Worm (Caenorhabditis elegans) whole organism, L4 larva: ENCODE results near the gene H18N23.2.
A peak's percentile ranks its signal among the peaks of the same experiment; 100 is the strongest.

Source experiments
- D1046.2 ChIP-seq: fragments of 200-800 bp; sonication (Bioruptor generic); IDR thresholded peaks from 2 replicates; pipeline ENCODE4 v1.3.6; 2022; ENCODE audit warnings: missing genetic modification characterization, missing compliant biosample characterization
- F26F4.8 ChIP-seq: fragments of 200-800 bp; sonication (Bioruptor generic); conservative IDR thresholded peaks from 2 replicates; pipeline ENCODE4 v1.3.6; 2022; ENCODE audit warnings: missing genetic modification characterization, missing compliant biosample characterization
- F49E8.2 ChIP-seq: sonication (generic microtip); optimal IDR thresholded peaks from 2 replicates; lab custom pipeline; 2016; ENCODE audit warnings: missing compliant biosample characterization, mild to moderate bottlenecking, missing genetic modification characterization, borderline replicate concordance
- T20F7.1 ChIP-seq: fragments of 200-800 bp; sonication (Bioruptor generic); optimal IDR thresholded peaks from 2 replicates; lab custom pipeline; 2018; ENCODE audit warnings: mild to moderate bottlenecking, missing genetic modification characterization, missing compliant biosample characterization
- Y105C5A.15 ChIP-seq: fragments of 200-800 bp; sonication (Bioruptor generic); IDR thresholded peaks from 2 replicates; pipeline ENCODE4 v1.3.6; 2022; ENCODE audit warnings: missing genetic modification characterization, missing compliant biosample characterization
- Y75B8A.6 ChIP-seq: fragments of 200-800 bp; sonication (Bioruptor generic); IDR thresholded peaks from 2 replicates; pipeline ENCODE4 v1.3.6; 2022; ENCODE audit warnings: missing genetic modification reagents, missing genetic modification characterization, missing compliant biosample characterization
- ama-1 ChIP-seq: fragments of 150-350 bp; optimal IDR thresholded peaks from 2 replicates; lab custom pipeline; 2014; ENCODE audit warnings: inconsistent platforms, mixed read lengths
- attf-4 ChIP-seq: sonication (generic microtip); optimal IDR thresholded peaks from 3 replicates; lab custom pipeline; 2017; ENCODE audit warnings: missing biosample characterization, missing genetic modification characterization
- ceh-20 ChIP-seq: fragments of 200-800 bp; sonication (Bioruptor generic); IDR thresholded peaks from 2 replicates; pipeline ENCODE4 v1.3.6; 2022; ENCODE audit warnings: missing genetic modification reagents, missing genetic modification characterization, missing compliant biosample characterization
- ceh-28 ChIP-seq: fragments of 150-350 bp; optimal IDR thresholded peaks from 2 replicates; lab custom pipeline; 2014; ENCODE audit warnings: missing biosample characterization, missing genetic modification reagents, missing genetic modification characterization
- ceh-32 ChIP-seq: sonication (generic microtip); optimal IDR thresholded peaks from 2 replicates; lab custom pipeline; 2016; ENCODE audit warnings: mild to moderate bottlenecking, missing genetic modification characterization, missing compliant biosample characterization; ENCODE audit not compliant: poor library complexity
- ces-1 ChIP-seq: fragments of 150-350 bp; sonication (generic microtip); optimal IDR thresholded peaks from 4 replicates; lab custom pipeline; 2014; ENCODE audit warnings: missing biosample characterization, missing genetic modification reagents, missing genetic modification characterization
- ctbp-1 ChIP-seq: fragments of 200-800 bp; sonication (Bioruptor generic); IDR thresholded peaks from 2 replicates; pipeline ENCODE4 v1.3.6; 2022; ENCODE audit warnings: missing genetic modification reagents, missing genetic modification characterization, missing compliant biosample characterization
- daf-16 ChIP-seq, 3 experiments: sonication (generic microtip); optimal IDR thresholded peaks; 2 replicates each; lab custom pipeline; 2016 to 2017; ENCODE audit warnings: missing genetic modification characterization in 3 of 3, missing genetic modification reagents in 3 of 3, mild to moderate bottlenecking in 2 of 3, missing compliant biosample characterization in 2 of 3, missing biosample characterization in 1 of 3, moderate library complexity in 1 of 3
- dve-1 ChIP-seq: sonication (generic microtip); optimal IDR thresholded peaks from 2 replicates; lab custom pipeline; 2017; ENCODE audit warnings: antibody characterized with exemption, mild to moderate bottlenecking, missing genetic modification characterization, missing compliant biosample characterization; ENCODE audit not compliant: insufficient read depth
- gei-8 ChIP-seq: fragments of 200-800 bp; sonication (Bioruptor generic); optimal IDR thresholded peaks from 2 replicates; lab custom pipeline; 2018; ENCODE audit warnings: mild to moderate bottlenecking, missing genetic modification characterization, missing compliant biosample characterization
- hlh-11 ChIP-seq: fragments of 200-800 bp; sonication (Bioruptor generic); optimal IDR thresholded peaks from 2 replicates; lab custom pipeline; 2018; ENCODE audit warnings: mild to moderate bottlenecking, missing genetic modification characterization, missing compliant biosample characterization
- hmg-1.1 ChIP-seq: fragments of 200-800 bp; sonication (Bioruptor generic); IDR thresholded peaks from 2 replicates; pipeline ENCODE4 v1.3.6; 2022; ENCODE audit warnings: missing genetic modification reagents, missing genetic modification characterization, missing compliant biosample characterization
- jun-1 ChIP-seq: fragments of 150-350 bp; optimal IDR thresholded peaks from 2 replicates; lab custom pipeline; 2014; ENCODE audit warnings: missing biosample characterization, missing genetic modification reagents, missing genetic modification characterization
- lin-15B ChIP-seq: fragments of 150-350 bp; sonication (generic microtip); optimal IDR thresholded peaks from 3 replicates; lab custom pipeline; 2014; ENCODE audit warnings: missing biosample characterization, missing genetic modification characterization
- lir-3 ChIP-seq: sonication (generic microtip); optimal IDR thresholded peaks from 2 replicates; lab custom pipeline; 2016; ENCODE audit warnings: mild to moderate bottlenecking, missing genetic modification characterization, missing compliant biosample characterization
- lsy-2 ChIP-seq, 2 experiments: fragments of 150-350 bp in 1 of 2; sonication (generic microtip) in 1 of 2; optimal IDR thresholded peaks; 2 replicates each; lab custom pipeline; 2014 to 2017; ENCODE audit warnings: missing biosample characterization in 2 of 2, missing genetic modification characterization in 2 of 2
- madf-5 ChIP-seq, 2 experiments: fragments of 200-800 bp; sonication (Bioruptor generic); IDR thresholded peaks; 2 replicates each; pipeline ENCODE4 v1.3.6; 2022; ENCODE audit warnings: missing compliant biosample characterization in 2 of 2, missing genetic modification characterization in 2 of 2
- mes-2 ChIP-seq: sonication (generic microtip); optimal IDR thresholded peaks from 2 replicates; lab custom pipeline; 2016; ENCODE audit warnings: missing genotype, mild to moderate bottlenecking, missing genetic modification characterization, missing compliant biosample characterization; ENCODE audit not compliant: poor library complexity, severe bottlenecking
- mxl-2 ChIP-seq: fragments of 200-800 bp; sonication (Bioruptor generic); conservative IDR thresholded peaks from 2 replicates; pipeline ENCODE4 v1.3.6; 2022; ENCODE audit warnings: missing genetic modification reagents, missing genetic modification characterization, missing compliant biosample characterization
- mxl-3 ChIP-seq: fragments of 200-800 bp; sonication (Bioruptor generic); optimal IDR thresholded peaks from 2 replicates; lab custom pipeline; 2018; ENCODE audit warnings: mild to moderate bottlenecking, missing genetic modification characterization, missing compliant biosample characterization
- nhr-102 ChIP-seq: sonication (generic microtip); optimal IDR thresholded peaks from 2 replicates; lab custom pipeline; 2016; ENCODE audit warnings: mild to moderate bottlenecking, missing genetic modification characterization, moderate library complexity, missing compliant biosample characterization
- nhr-11 ChIP-seq: fragments of 150-350 bp; optimal IDR thresholded peaks from 2 replicates; lab custom pipeline; 2014; ENCODE audit warnings: missing biosample characterization, missing genetic modification characterization
- nhr-48 ChIP-seq: sonication (generic microtip); optimal IDR thresholded peaks from 2 replicates; lab custom pipeline; 2016; ENCODE audit warnings: mild to moderate bottlenecking, missing genetic modification characterization, missing compliant biosample characterization
- nhr-6 ChIP-seq: fragments of 150-350 bp; optimal IDR thresholded peaks from 2 replicates; lab custom pipeline; 2014; ENCODE audit warnings: missing biosample characterization, missing genetic modification characterization
- pha-4 ChIP-seq, 2 experiments: fragments of 150-350 bp in 1 of 2; fragments of 200-800 bp in 1 of 2; sonication (Bioruptor generic) in 1 of 2; IDR thresholded peaks in 1 of 2; optimal IDR thresholded peaks in 1 of 2; 2 replicates each; pipeline versions ENCODE4 v1.3.6 to Lab custom; 2014 to 2022; ENCODE audit warnings: missing genetic modification characterization in 2 of 2, missing genetic modification reagents in 2 of 2, missing biosample characterization in 1 of 2, missing compliant biosample characterization in 1 of 2
- php-3 ChIP-seq: fragments of 200-800 bp; sonication (Bioruptor generic); IDR thresholded peaks from 2 replicates; pipeline ENCODE4 v1.3.6; 2022; ENCODE audit warnings: missing genetic modification reagents, missing genetic modification characterization, missing compliant biosample characterization
- rbr-2 ChIP-seq: sonication (generic microtip); optimal IDR thresholded peaks from 2 replicates; lab custom pipeline; 2016; ENCODE audit warnings: missing genotype, missing genetic modification characterization, missing compliant biosample characterization
- saeg-2 ChIP-seq: fragments of 200-800 bp; sonication (Bioruptor generic); IDR thresholded peaks from 2 replicates; pipeline ENCODE4 v1.3.6; 2022; ENCODE audit warnings: missing genetic modification reagents, missing genetic modification characterization, missing compliant biosample characterization
- set-16 ChIP-seq: fragments of 200-800 bp; sonication (Bioruptor generic); IDR thresholded peaks from 2 replicates; pipeline ENCODE4 v1.3.6; 2022; ENCODE audit warnings: missing genetic modification reagents, missing genetic modification characterization, missing compliant biosample characterization
- skn-1 ChIP-seq: fragments of 150-350 bp; optimal IDR thresholded peaks from 2 replicates; lab custom pipeline; 2014; ENCODE audit warnings: missing biosample characterization, missing genetic modification characterization
- spr-1 ChIP-seq: sonication (generic microtip); optimal IDR thresholded peaks from 2 replicates; lab custom pipeline; 2016; ENCODE audit warnings: mild to moderate bottlenecking, missing genetic modification characterization, missing compliant biosample characterization
- tag-97 ChIP-seq: fragments of 200-800 bp; sonication (Bioruptor generic); IDR thresholded peaks from 2 replicates; pipeline ENCODE4 v1.3.6; 2022; ENCODE audit warnings: missing genetic modification characterization, missing compliant biosample characterization
- tra-1 ChIP-seq: fragments of 200-800 bp; sonication (Bioruptor generic); IDR thresholded peaks from 2 replicates; pipeline ENCODE4 v1.3.6; 2022; ENCODE audit warnings: missing genetic modification reagents, missing genetic modification characterization, missing compliant biosample characterization
- zfp-2 ChIP-seq: sonication (generic microtip); optimal IDR thresholded peaks from 2 replicates; lab custom pipeline; 2016; ENCODE audit warnings: mild to moderate bottlenecking, missing genetic modification characterization, missing compliant biosample characterization
- zip-11 ChIP-seq: fragments of 200-800 bp; sonication (Bioruptor generic); IDR thresholded peaks from 2 replicates; pipeline ENCODE4 v1.3.6; 2022; ENCODE audit warnings: missing genetic modification characterization, missing compliant biosample characterization
- zip-2 ChIP-seq: fragments of 150-350 bp; optimal IDR thresholded peaks from 2 replicates; lab custom pipeline; 2014; ENCODE audit warnings: missing biosample characterization, missing genetic modification characterization
- ztf-11 ChIP-seq: fragments of 150-350 bp; optimal IDR thresholded peaks from 2 replicates; lab custom pipeline; 2014; ENCODE audit warnings: missing biosample characterization, missing genetic modification characterization
- ztf-7 ChIP-seq: fragments of 150-350 bp; optimal IDR thresholded peaks from 2 replicates; lab custom pipeline; 2014; ENCODE audit warnings: missing biosample characterization, missing genetic modification characterization

Gene H18N23.2

ce11 chrX:17633166-17633565, 7.5 kb downstream of the H18N23.2 start (continued):
- TF ChIP-seq gei-8 (GFP tag; lab: Kevin White, UChicago) (peak; percentile 87), lin-15B (tag; lab: Kevin White, UChicago) (no peak), F49E8.2 (no peak), spr-1 (tag; lab: Kevin White, UChicago) (peak; percentile 19), nhr-11 (tag; lab: Kevin White, UChicago) (peak; percentile 38), daf-16 (GFP tag; optimal IDR thresholded peaks at IDR 0.05; lab: Kevin White, UChicago) (peak in 1 of 2 experiments; percentile 50), daf-16 (tag; optimal IDR thresholded peaks at IDR 0.05; lab: Kevin White, UChicago) (peak; percentile 43), rbr-2 (tag; lab: Kevin White, UChicago) (peak; percentile 21), jun-1 (tag; lab: Kevin White, UChicago) (no peak), D1046.2 (GFP tag; lab: Robert Waterston, UW) (no peak), mes-2 (tag; lab: Kevin White, UChicago) (no peak), zfp-2 (tag; lab: Kevin White, UChicago) (no peak), ztf-11 (tag; lab: Kevin White, UChicago) (no peak), mxl-3 (GFP tag; lab: Kevin White, UChicago) (peak; percentile 98), ceh-32 (no peak), zip-2 (tag; lab: Kevin White, UChicago) (no peak), hmg-1.1 (GFP tag; lab: Robert Waterston, UW) (peak; percentile 35; the same call in 1 of the 2 replicates), mxl-2 (GFP tag; lab: Robert Waterston, UW) (peak; percentile 98), T20F7.1 (no peak), F26F4.8 (GFP tag; lab: Robert Waterston, UW) (no peak), ctbp-1 (GFP tag; lab: Robert Waterston, UW) (0 out of 2 replicates have a peak, but pooled peaks have one; percentile 17), ztf-7 (tag; lab: Kevin White, UChicago) (no peak), lir-3 (tag; lab: Kevin White, UChicago) (no peak), nhr-102 (tag; lab: Kevin White, UChicago) (peak; percentile 53), ces-1 (GFP tag; lab: Kevin White, UChicago) (no peak), dve-1 (tag; lab: Kevin White, UChicago) (peak; percentile 29), skn-1 (no peak), nhr-6 (tag; lab: Kevin White, UChicago) (no peak), saeg-2 (GFP tag; lab: Robert Waterston, UW) (peak; percentile 86; the same call in 1 of the 2 replicates), ceh-20 (peak; percentile 75), Y105C5A.15 (GFP tag; lab: Robert Waterston, UW) (no peak), ama-1 (lab: Kevin White, UChicago) (no peak), lsy-2 (tag; optimal IDR thresholded peaks at IDR 0.05; lab: Kevin White, UChicago) (peak in 1 of 2 experiments; percentile 23), hlh-11 (tag; lab: Kevin White, UChicago) (peak; percentile 91), php-3 (GFP tag; lab: Robert Waterston, UW) (no peak), attf-4 (tag; lab: Kevin White, UChicago) (no peak), tag-97 (no peak), zip-11 (no peak), set-16 (GFP tag; lab: Robert Waterston, UW) (peak; percentile 43; the same call in 1 of the 2 replicates), Y75B8A.6 (no peak), ceh-28 (no peak), madf-5 (GFP tag; IDR thresholded peaks at IDR 0.05; lab: Robert Waterston, UW) (no peak), tra-1 (GFP tag; lab: Robert Waterston, UW) (peak; percentile 60; the same call in 1 of the 2 replicates), pha-4 (GFP tag; IDR thresholded peaks at IDR 0.05; lab: Robert Waterston, UW) (no peak), pha-4 (tag; optimal IDR thresholded peaks at IDR 0.05; lab: Kevin White, UChicago) (no peak), nhr-48 (tag; lab: Kevin White, UChicago) (peak; percentile 95)
